Worm (Caenorhabditis elegans): ENCODE results near the gene Y42H9AR.1.
"Not testable (repeated sequence)": the region's sequence is repeated elsewhere in the genome, so short reads cannot be mapped to it uniquely, and the experiment has no call there.

Gene Y42H9AR.1

DNA sequence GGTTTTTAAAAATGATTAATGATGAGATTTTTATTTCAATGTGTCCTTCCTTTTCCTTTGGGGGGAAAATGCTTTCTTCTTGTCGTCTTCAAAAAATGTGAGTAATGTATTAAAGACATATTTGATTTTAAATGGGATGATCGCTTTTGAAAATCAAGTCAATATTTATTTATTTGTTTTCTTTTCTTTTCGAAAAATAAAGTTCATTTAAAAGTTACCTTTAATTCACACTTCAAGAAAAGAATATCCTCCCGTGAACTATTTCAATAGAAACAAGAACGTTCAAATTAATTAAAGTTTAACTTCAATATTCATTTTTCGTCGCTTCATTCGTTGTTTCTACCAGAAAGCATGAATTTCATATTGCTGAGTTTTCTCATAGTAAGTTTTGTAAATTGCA, 2.3 kb downstream of the Y42H9AR.1 start, which contains the start of gene irld-8:
irld-8 (plus strand) TSS at position 301 of the 400 bp plus-strand sequence.
- no peak for TF ChIP-seq mcd-1 (GFP tag; IDR thresholded peaks at IDR 0.05)
- no peak for TF ChIP-seq lin-54 (GFP tag; optimal IDR thresholded peaks at IDR 0.05)
- TF ChIP-seq athp-1 (tag; optimal IDR thresholded peaks at IDR 0.05) = no peak
- TF ChIP-seq let-526 (GFP tag; IDR thresholded peaks at IDR 0.05) = no peak
- no peak for TF ChIP-seq ceh-91 (GFP tag; IDR thresholded peaks at IDR 0.05)
- no peak for TF ChIP-seq lag-1 (GFP tag; IDR thresholded peaks at IDR 0.05)
- no peak for TF ChIP-seq F37B4.10 (GFP tag; IDR thresholded peaks at IDR 0.05)
- TF ChIP-seq hrde-1 (tag; optimal IDR thresholded peaks at IDR 0.05; ENCODE audit: borderline replicate concordance) = no peak
- TF ChIP-seq nfyb-1 (GFP tag; IDR thresholded peaks at IDR 0.05) = no peak
- no peak for TF ChIP-seq tlf-1 (GFP tag; optimal IDR thresholded peaks at IDR 0.05)
- TF ChIP-seq atf-7 (tag; optimal IDR thresholded peaks at IDR 0.05) = no peak
- TF ChIP-seq F39B2.1 (GFP tag; IDR thresholded peaks at IDR 0.05) = no peak
- no peak for TF ChIP-seq ekl-4 (GFP tag; IDR thresholded peaks at IDR 0.05)
- no peak for TF ChIP-seq Y53G8AR.9 (GFP tag; conservative IDR thresholded peaks at IDR 0.05)
- no peak for TF ChIP-seq dox-1 (GFP tag; IDR thresholded peaks at IDR 0.05)
- TF ChIP-seq nhr-179 (tag; optimal IDR thresholded peaks at IDR 0.05) = no peak
- TF ChIP-seq ceh-100 (GFP tag; IDR thresholded peaks at IDR 0.05) = no peak
- no peak for TF ChIP-seq F52B5.7 (tag; optimal IDR thresholded peaks at IDR 0.05)
- TF ChIP-seq Y95B8A.8 (GFP tag; IDR thresholded peaks at IDR 0.05) = no peak

DNA sequence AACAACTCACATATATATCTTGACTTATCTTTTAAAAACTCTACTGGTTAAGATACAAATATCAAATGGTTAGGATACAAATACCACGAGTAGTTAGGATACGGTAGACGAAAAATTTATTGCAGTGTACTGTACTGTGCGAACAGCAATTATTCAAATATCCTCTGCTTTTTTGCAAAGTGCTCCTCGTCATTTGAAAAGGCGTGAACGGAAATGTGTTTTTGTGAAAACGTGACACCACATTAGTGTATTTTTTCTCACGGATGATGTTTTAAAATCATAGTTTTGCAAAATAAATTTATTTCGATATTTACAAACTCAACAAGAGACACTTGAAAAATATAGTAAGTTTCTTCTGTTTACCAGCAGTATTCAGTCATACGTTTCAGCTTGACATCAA, 5.6 kb downstream of the Y42H9AR.1 start, which contains the start of gene F42G8.8:
F42G8.8 (plus strand) TSS at position 301 of the 400 bp plus-strand sequence.
- no peak for TF ChIP-seq F39B2.1 (GFP tag; IDR thresholded peaks at IDR 0.05)
- TF ChIP-seq snpc-3.4 (tag; optimal IDR thresholded peaks at IDR 0.05) = no peak
- TF ChIP-seq somi-1 (GFP tag; optimal IDR thresholded peaks at IDR 0.05) = no peak
- no peak for TF ChIP-seq lin-40 (tag; optimal IDR thresholded peaks at IDR 0.05)
- TF ChIP-seq F55B11.4 (tag; optimal IDR thresholded peaks at IDR 0.05; ENCODE audit: borderline replicate concordance, insufficient read depth) = no peak
- TF ChIP-seq Y67H2A.10 (GFP tag; conservative IDR thresholded peaks at IDR 0.05) = no peak
- no peak for TF ChIP-seq ccch-3 (GFP tag; optimal IDR thresholded peaks at IDR 0.05)
- TF ChIP-seq hmg-20 (GFP tag; IDR thresholded peaks at IDR 0.05) = no peak
- no peak for TF ChIP-seq fkh-3 (tag; optimal IDR thresholded peaks at IDR 0.05)
- TF ChIP-seq aptf-2 (GFP tag; conservative IDR thresholded peaks at IDR 0.05) = no peak
- TF ChIP-seq ztf-18 (tag; optimal IDR thresholded peaks at IDR 0.05) = no peak
- no peak for TF ChIP-seq lsy-27 (tag; optimal IDR thresholded peaks at IDR 0.05; ENCODE audit: borderline replicate concordance, insufficient read depth)
- no peak for TF ChIP-seq efl-1 (GFP tag; optimal IDR thresholded peaks at IDR 0.05)
- TF ChIP-seq B0261.1 (tag; optimal IDR thresholded peaks at IDR 0.05) = no peak
- TF ChIP-seq athp-1 (tag; optimal IDR thresholded peaks at IDR 0.05) = no peak
- TF ChIP-seq attf-6 (GFP tag; IDR thresholded peaks at IDR 0.05) = no peak

DNA sequence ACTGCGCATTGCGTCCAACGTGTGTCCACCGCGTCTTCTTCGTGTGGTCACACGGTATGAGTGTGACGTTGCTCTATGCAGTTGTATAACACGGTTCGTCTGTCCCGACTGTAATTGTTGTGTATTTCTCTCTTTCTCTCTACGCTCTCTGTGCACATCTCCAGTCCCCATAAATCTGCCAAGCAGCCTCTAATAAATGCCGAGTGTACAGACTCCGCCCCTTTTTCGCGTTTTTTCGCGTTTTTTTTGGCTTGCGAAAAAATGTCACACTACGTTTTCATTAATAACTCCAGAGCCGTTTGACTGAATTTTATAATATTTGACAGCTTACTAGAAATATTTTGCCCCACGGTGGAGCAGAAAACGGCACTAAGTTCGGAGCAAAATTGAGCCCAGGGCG, 9.2 kb downstream of the Y42H9AR.1 start, which contains the start of gene erp-44.3:
erp-44.3 (plus strand) TSS at position 301 of the 400 bp plus-strand sequence.
- not testable (repeated sequence) for TF ChIP-seq cebp-1 (GFP tag; IDR thresholded peaks at IDR 0.05); cebp-1 (tag; optimal IDR thresholded peaks at IDR 0.05); lir-1 (GFP tag; conservative IDR thresholded peaks at IDR 0.05); F55B11.4 (tag; optimal IDR thresholded peaks at IDR 0.05; ENCODE audit: borderline replicate concordance, insufficient read depth)
